Worm (Caenorhabditis elegans) whole organism, young adult: ENCODE data around the gene F45E1.1.
A peak's percentile ranks its signal among the peaks of the same experiment; 100 is the strongest.

Experiments
- B0261.1 ChIP-seq: sonication (generic microtip); optimal IDR thresholded peaks from 2 replicates; lab custom pipeline; 2016; ENCODE audit warnings: mild to moderate bottlenecking, missing genetic modification characterization, moderate library complexity, missing compliant biosample characterization
- F22D6.2 ChIP-seq: sonication (generic microtip); optimal IDR thresholded peaks from 2 replicates; lab custom pipeline; 2016; ENCODE audit warnings: mild to moderate bottlenecking, missing genetic modification characterization, missing compliant biosample characterization
- F57A8.1 ChIP-seq: fragments of 200-800 bp; sonication (Bioruptor generic); optimal IDR thresholded peaks from 2 replicates; lab custom pipeline; 2018; ENCODE audit warnings: mild to moderate bottlenecking, missing genetic modification characterization, moderate library complexity, missing compliant biosample characterization
- K12H6.12 ChIP-seq: fragments of 200-800 bp; sonication (Bioruptor generic); optimal IDR thresholded peaks from 2 replicates; lab custom pipeline; 2018; ENCODE audit warnings: mild to moderate bottlenecking, missing genetic modification characterization, missing compliant biosample characterization
- Y53F4B.3 ChIP-seq: fragments of 200-800 bp; sonication (Bioruptor generic); IDR thresholded peaks from 2 replicates; pipeline ENCODE4 v1.3.6; 2022; ENCODE audit warnings: missing genetic modification reagents, missing genetic modification characterization, missing compliant biosample characterization
- Y67H2A.10 ChIP-seq: fragments of 200-800 bp; sonication (Bioruptor generic); conservative IDR thresholded peaks from 2 replicates; pipeline ENCODE4 v1.3.6; 2022; ENCODE audit warnings: missing genetic modification reagents, missing genetic modification characterization, missing compliant biosample characterization
- Y79H2A.3 ChIP-seq: fragments of 200-800 bp; sonication (Bioruptor generic); conservative IDR thresholded peaks from 2 replicates; pipeline ENCODE4 v1.3.6; 2022; ENCODE audit warnings: missing genetic modification reagents, missing genetic modification characterization, missing compliant biosample characterization
- Y95B8A.8 ChIP-seq: fragments of 200-800 bp; sonication (Bioruptor generic); IDR thresholded peaks from 2 replicates; pipeline ENCODE4 v1.3.6; 2022; ENCODE audit warnings: missing genetic modification reagents, missing genetic modification characterization, missing compliant biosample characterization
- ama-1 ChIP-seq, 3 experiments: fragments of 150-350 bp in 1 of 3; sonication (generic microtip) in 2 of 3; optimal IDR thresholded peaks; 2 replicates each; lab custom pipeline; 2014 to 2018; ENCODE audit warnings: missing biosample characterization in 2 of 3, missing genetic modification characterization in 2 of 3, missing genetic modification reagents in 2 of 3
- atf-7 ChIP-seq: sonication (generic microtip); optimal IDR thresholded peaks from 2 replicates; lab custom pipeline; 2017; ENCODE audit warnings: mild to moderate bottlenecking, missing genetic modification characterization, missing compliant biosample characterization
- bed-2 ChIP-seq: fragments of 200-800 bp; sonication (Bioruptor generic); IDR thresholded peaks from 2 replicates; pipeline ENCODE4 v1.3.6; 2022; ENCODE audit warnings: missing genetic modification reagents, missing genetic modification characterization, missing compliant biosample characterization
- cebp-1 ChIP-seq, 2 experiments: fragments of 200-800 bp in 1 of 2; sonication (Bioruptor generic) in 1 of 2; sonication (generic microtip) in 1 of 2; IDR thresholded peaks in 1 of 2; optimal IDR thresholded peaks in 1 of 2; 2 replicates each; pipeline versions ENCODE4 v1.3.6 to Lab custom; 2017 to 2022; ENCODE audit warnings: missing compliant biosample characterization in 2 of 2, missing genetic modification characterization in 2 of 2, mild to moderate bottlenecking in 1 of 2, missing genetic modification reagents in 1 of 2, moderate library complexity in 1 of 2
- ceh-27 ChIP-seq: fragments of 200-800 bp; sonication (Bioruptor generic); optimal IDR thresholded peaks from 2 replicates; lab custom pipeline; 2018; ENCODE audit warnings: mild to moderate bottlenecking, missing genetic modification characterization, moderate library complexity, missing compliant biosample characterization
- die-1 ChIP-seq: sonication (generic microtip); optimal IDR thresholded peaks from 2 replicates; lab custom pipeline; 2016; ENCODE audit warnings: missing genotype, mild to moderate bottlenecking, missing genetic modification characterization, missing compliant biosample characterization
- dox-1 ChIP-seq: fragments of 200-800 bp; sonication (Bioruptor generic); IDR thresholded peaks from 2 replicates; pipeline ENCODE4 v1.3.6; 2022; ENCODE audit warnings: missing genetic modification reagents, missing genetic modification characterization, missing compliant biosample characterization
- dpl-1 ChIP-seq: fragments of 150-350 bp; optimal IDR thresholded peaks from 2 replicates; lab custom pipeline; 2014; ENCODE audit warnings: missing biosample characterization, missing genetic modification reagents, missing genetic modification characterization
- ekl-4 ChIP-seq: fragments of 200-800 bp; sonication (Bioruptor generic); IDR thresholded peaks from 2 replicates; pipeline ENCODE4 v1.3.6; 2022; ENCODE audit warnings: missing genetic modification reagents, missing genetic modification characterization, missing compliant biosample characterization
- ets-4 ChIP-seq: fragments of 200-800 bp; sonication (Bioruptor generic); optimal IDR thresholded peaks from 2 replicates; lab custom pipeline; 2018; ENCODE audit warnings: mild to moderate bottlenecking, missing genetic modification characterization, missing compliant biosample characterization
- hmg-20 ChIP-seq: fragments of 200-800 bp; sonication (Bioruptor generic); IDR thresholded peaks from 2 replicates; pipeline ENCODE4 v1.3.6; 2022; ENCODE audit warnings: missing genetic modification reagents, missing genetic modification characterization, missing compliant biosample characterization
- hsf-1 ChIP-seq: fragments of 200-800 bp; sonication (Bioruptor generic); IDR thresholded peaks from 2 replicates; pipeline ENCODE4 v1.3.6; 2022; ENCODE audit warnings: missing genetic modification reagents, missing genetic modification characterization, missing compliant biosample characterization
- let-607 ChIP-seq, 2 experiments: fragments of 200-800 bp in 1 of 2; sonication (Bioruptor generic) in 1 of 2; sonication (generic microtip) in 1 of 2; optimal IDR thresholded peaks; 2 replicates each; lab custom pipeline; 2016 to 2018; ENCODE audit warnings: mild to moderate bottlenecking in 2 of 2, missing compliant biosample characterization in 2 of 2, missing genetic modification characterization in 2 of 2, moderate library complexity in 2 of 2, missing genotype in 1 of 2
- lin-26 ChIP-seq: fragments of 200-800 bp; sonication (Bioruptor generic); IDR thresholded peaks from 2 replicates; pipeline ENCODE4 v1.3.6; 2022; ENCODE audit warnings: missing genetic modification reagents, missing genetic modification characterization, missing compliant biosample characterization
- lin-35 ChIP-seq, 3 experiments: fragments of 150-350 bp in 2 of 3; sonication (generic microtip) in 1 of 3; optimal IDR thresholded peaks; 2 replicates each; lab custom pipeline; 2014 to 2018; ENCODE audit warnings: missing biosample characterization in 3 of 3, missing genetic modification characterization in 3 of 3, missing genetic modification reagents in 3 of 3
- lin-40 ChIP-seq: sonication (generic microtip); optimal IDR thresholded peaks from 2 replicates; lab custom pipeline; 2016; ENCODE audit warnings: missing genetic modification characterization, mild to moderate bottlenecking, missing compliant biosample characterization, missing genotype, missing genetic modification reagents
- lin-54 ChIP-seq: fragments of 200-800 bp; sonication (Bioruptor generic); optimal IDR thresholded peaks from 2 replicates; lab custom pipeline; 2018; ENCODE audit warnings: mild to moderate bottlenecking, missing genetic modification characterization, missing compliant biosample characterization
- lsl-1 ChIP-seq: fragments of 200-800 bp; sonication (Bioruptor generic); optimal IDR thresholded peaks from 2 replicates; lab custom pipeline; 2018; ENCODE audit warnings: mild to moderate bottlenecking, missing genetic modification characterization, moderate library complexity, missing compliant biosample characterization
- madf-10 ChIP-seq: sonication (generic microtip); optimal IDR thresholded peaks from 2 replicates; lab custom pipeline; 2016; ENCODE audit warnings: mild to moderate bottlenecking, missing genetic modification characterization, missing compliant biosample characterization
- mxl-1 ChIP-seq: sonication (generic microtip); optimal IDR thresholded peaks from 2 replicates; lab custom pipeline; 2016; ENCODE audit warnings: missing genetic modification characterization, missing compliant biosample characterization
- nfyb-1 ChIP-seq: fragments of 200-800 bp; sonication (Bioruptor generic); IDR thresholded peaks from 2 replicates; pipeline ENCODE4 v1.3.6; 2022; ENCODE audit warnings: missing genetic modification reagents, missing genetic modification characterization, missing compliant biosample characterization
- nhr-80 ChIP-seq: sonication (generic microtip); optimal IDR thresholded peaks from 2 replicates; lab custom pipeline; 2016; ENCODE audit warnings: missing genetic modification characterization, missing compliant biosample characterization
- nhr-90 ChIP-seq: sonication (generic microtip); optimal IDR thresholded peaks from 2 replicates; lab custom pipeline; 2016; ENCODE audit warnings: missing genotype, mild to moderate bottlenecking, missing genetic modification characterization, missing compliant biosample characterization
- pbrm-1 ChIP-seq: fragments of 200-800 bp; sonication (Bioruptor generic); IDR thresholded peaks from 2 replicates; pipeline ENCODE4 v1.3.6; 2022; ENCODE audit warnings: missing genetic modification reagents, missing genetic modification characterization, missing compliant biosample characterization
- pha-4 ChIP-seq: fragments of 150-350 bp; sonication (generic microtip); optimal IDR thresholded peaks from 2 replicates; lab custom pipeline; 2014; ENCODE audit warnings: missing biosample characterization, missing genetic modification reagents, missing genetic modification characterization
- repo-1 ChIP-seq: sonication (generic microtip); optimal IDR thresholded peaks from 2 replicates; lab custom pipeline; 2017; ENCODE audit warnings: mild to moderate bottlenecking, missing genetic modification characterization, missing compliant biosample characterization
- rpc-1 ChIP-seq, 2 experiments: fragments of 150-350 bp in 1 of 2; sonication (generic microtip) in 1 of 2; optimal IDR thresholded peaks; 2 replicates each; lab custom pipeline; 2014 to 2018; ENCODE audit warnings: missing biosample characterization in 1 of 2, missing genetic modification characterization in 1 of 2, missing genetic modification reagents in 1 of 2, missing genotype in 1 of 2
- sptf-2 ChIP-seq: fragments of 200-800 bp; sonication (Bioruptor generic); optimal IDR thresholded peaks from 2 replicates; lab custom pipeline; 2018; ENCODE audit warnings: mild to moderate bottlenecking, missing genetic modification characterization, missing compliant biosample characterization
- tbp1 ChIP-seq: fragments of 200-800 bp; sonication (Bioruptor generic); optimal IDR thresholded peaks from 2 replicates; lab custom pipeline; 2018; ENCODE audit warnings: mild to moderate bottlenecking, missing genetic modification characterization, missing compliant biosample characterization
- tlf-1 ChIP-seq: fragments of 200-800 bp; sonication (Bioruptor generic); optimal IDR thresholded peaks from 2 replicates; lab custom pipeline; 2018; ENCODE audit warnings: mild to moderate bottlenecking, missing genetic modification characterization, missing compliant biosample characterization
- xnd-1 ChIP-seq: sonication (generic microtip); optimal IDR thresholded peaks from 2 replicates; lab custom pipeline; 2016; ENCODE audit warnings: missing genotype, missing genetic modification reagents, missing genetic modification characterization, missing compliant biosample characterization
- zfh-2 ChIP-seq: fragments of 200-800 bp; sonication (Bioruptor generic); conservative IDR thresholded peaks from 2 replicates; pipeline ENCODE4 v1.3.6; 2022; ENCODE audit warnings: missing genetic modification reagents, missing genetic modification characterization, missing compliant biosample characterization
- zim-3 ChIP-seq: sonication (generic microtip); optimal IDR thresholded peaks from 2 replicates; lab custom pipeline; 2017; ENCODE audit warnings: mild to moderate bottlenecking, missing genetic modification characterization, moderate library complexity, missing compliant biosample characterization
- ztf-18 ChIP-seq: sonication (generic microtip); optimal IDR thresholded peaks from 2 replicates; lab custom pipeline; 2016; ENCODE audit warnings: missing genotype, mild to moderate bottlenecking, missing genetic modification characterization, missing compliant biosample characterization
- ztf-22 ChIP-seq: fragments of 200-800 bp; sonication (Bioruptor generic); optimal IDR thresholded peaks from 2 replicates; lab custom pipeline; 2018; ENCODE audit warnings: mild to moderate bottlenecking, missing genetic modification characterization, moderate library complexity, missing compliant biosample characterization
- ztf-25 ChIP-seq: fragments of 200-800 bp; sonication (Bioruptor generic); IDR thresholded peaks from 2 replicates; pipeline ENCODE4 v1.3.6; 2022; ENCODE audit warnings: missing genetic modification reagents, missing genetic modification characterization, missing compliant biosample characterization
- ztf-26 ChIP-seq: sonication (generic microtip); optimal IDR thresholded peaks from 2 replicates; lab custom pipeline; 2017; ENCODE audit warnings: missing genetic modification characterization, missing compliant biosample characterization

Gene F45E1.1

DNA sequence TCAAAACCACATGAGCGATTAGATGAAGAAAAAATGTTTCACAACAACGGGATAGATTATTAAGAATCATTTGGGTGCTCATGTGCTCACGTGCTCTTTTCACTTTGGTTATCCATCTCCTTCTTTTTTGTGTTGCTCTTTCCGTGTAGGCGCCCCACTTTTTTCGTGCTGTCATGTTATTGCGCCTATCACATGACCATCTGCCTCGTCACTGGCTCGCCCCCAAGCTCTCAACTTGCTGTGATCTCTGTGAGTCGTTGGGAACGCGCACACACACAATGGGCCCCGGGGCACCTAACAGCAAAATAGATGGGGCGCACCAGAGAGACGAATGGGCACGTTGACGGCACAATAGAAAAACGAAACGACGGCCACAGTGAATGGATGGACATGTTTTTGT is 18.1 kb downstream of the F45E1.1 start (continued):
- TF ChIP-seq Y53F4B.3 (GFP tag; lab: Robert Waterston, UW) (no peak), Y67H2A.10 (GFP tag; lab: Robert Waterston, UW) (0 out of 2 replicates have a peak, but pooled peaks have one; percentile 14), nhr-80 (tag; lab: Kevin White, UChicago) (peak; percentile 33), cebp-1 (GFP tag; IDR thresholded peaks at IDR 0.05; lab: Robert Waterston, UW) (peak; percentile 28; the same call in 1 of the 2 replicates), cebp-1 (tag; optimal IDR thresholded peaks at IDR 0.05; lab: Kevin White, UChicago) (peak; percentile 93), F57A8.1 (GFP tag; lab: Kevin White, UChicago) (no peak), ztf-26 (peak; percentile 7), lin-26 (GFP tag; lab: Robert Waterston, UW) (peak; percentile 37; the same call in 1 of the 2 replicates), sptf-2 (GFP tag; lab: Kevin White, UChicago) (no peak), F22D6.2 (tag; lab: Kevin White, UChicago) (no peak), lin-40 (tag; lab: Kevin White, UChicago) (peak; percentile 67), let-607 (tag; optimal IDR thresholded peaks at IDR 0.05; lab: Kevin White, UChicago) (peak; percentile 10 to 25), hsf-1 (GFP tag; lab: Robert Waterston, UW) (peak; percentile 47; the same call in 1 of the 2 replicates), ceh-27 (GFP tag; lab: Kevin White, UChicago) (peak; percentile 33), rpc-1 (optimal IDR thresholded peaks at IDR 0.05; lab: Kevin White, UChicago) (no peak), rpc-1 (tag; optimal IDR thresholded peaks at IDR 0.05; lab: Kevin White, UChicago) (no peak), ekl-4 (peak; percentile 61), ztf-18 (tag; lab: Kevin White, UChicago) (peak; percentile 52), pbrm-1 (GFP tag; lab: Robert Waterston, UW) (peak; percentile 54; the same call in 1 of the 2 replicates), zim-3 (tag; lab: Kevin White, UChicago) (peak; percentile 44), lsl-1 (no peak), die-1 (tag; lab: Kevin White, UChicago) (no peak), lin-35 (GFP tag; optimal IDR thresholded peaks at IDR 0.05; lab: Kevin White, UChicago) (peak in 1 of 3 experiments; percentile 71), ztf-25 (GFP tag; lab: Robert Waterston, UW) (0 out of 2 replicates have a peak, but pooled peaks have one; percentile 42), dpl-1 (GFP tag; lab: Kevin White, UChicago) (no peak)

DNA sequence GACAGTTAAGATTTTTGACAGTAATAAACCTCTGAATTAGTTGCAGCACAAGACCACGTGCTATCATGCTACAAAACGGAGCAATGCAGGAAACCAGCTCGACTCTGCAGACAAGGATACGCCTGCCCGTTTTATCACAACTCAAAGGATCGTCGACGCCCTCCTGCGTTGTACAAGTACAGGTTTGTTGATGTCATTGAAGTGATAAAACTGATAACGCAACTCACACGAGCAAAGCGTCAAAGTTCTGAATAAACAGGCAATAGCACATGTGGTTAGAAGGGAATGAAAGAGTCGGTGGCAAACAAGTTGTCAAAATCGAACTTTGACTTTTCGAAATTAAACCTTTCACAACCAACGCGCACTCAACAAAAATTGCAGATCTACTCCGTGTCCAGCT is 19.2 kb downstream of the F45E1.1 start:
- 0 out of 2 replicates have a peak, but pooled peaks have one; percentile 35 for TF ChIP-seq dox-1
- peak; percentile 38 for TF ChIP-seq atf-7 (tag; lab: Kevin White, UChicago)
- TF ChIP-seq pha-4 (tag; lab: Kevin White, UChicago) = peak; percentile 90
- no peak for TF ChIP-seq ama-1 (optimal IDR thresholded peaks at IDR 0.05; lab: Kevin White, UChicago)
- TF ChIP-seq ama-1 (GFP tag; optimal IDR thresholded peaks at IDR 0.05; lab: Kevin White, UChicago) = no peak
- no peak for TF ChIP-seq bed-2 (GFP tag; lab: Robert Waterston, UW)
- peak; percentile 64; the same call in 1 of the 2 replicates for TF ChIP-seq nfyb-1 (GFP tag; lab: Robert Waterston, UW)
- peak; percentile 73 for TF ChIP-seq nhr-80 (tag; lab: Kevin White, UChicago)
- no peak for TF ChIP-seq madf-10 (tag; lab: Kevin White, UChicago)
- peak; percentile 3 for TF ChIP-seq repo-1 (tag; lab: Kevin White, UChicago)
- TF ChIP-seq ceh-27 (GFP tag; lab: Kevin White, UChicago) = no peak
- TF ChIP-seq zfh-2 = no peak
- peak; percentile 37 for TF ChIP-seq tlf-1
- TF ChIP-seq xnd-1 (tag; lab: Kevin White, UChicago) = no peak
- TF ChIP-seq ztf-22 (GFP tag; lab: Kevin White, UChicago) = peak; percentile 55
- no peak for TF ChIP-seq mxl-1 (tag; lab: Kevin White, UChicago)
- TF ChIP-seq Y95B8A.8 (GFP tag; lab: Robert Waterston, UW) = 0 out of 2 replicates have a peak, but pooled peaks have one; percentile 5
- no peak for TF ChIP-seq hmg-20 (GFP tag; lab: Robert Waterston, UW)
- peak; percentile 10 for TF ChIP-seq tbp1
- TF ChIP-seq zim-3 (tag; lab: Kevin White, UChicago) = no peak
- peak; percentile 42 for TF ChIP-seq nhr-90 (tag; lab: Kevin White, UChicago)
- no peak for TF ChIP-seq B0261.1 (tag; lab: Kevin White, UChicago)
- peak; percentile 19 for TF ChIP-seq lin-54 (GFP tag; lab: Kevin White, UChicago)
- no peak for TF ChIP-seq K12H6.12
- TF ChIP-seq cebp-1 (GFP tag; IDR thresholded peaks at IDR 0.05; lab: Robert Waterston, UW) = no peak
- peak; percentile 59 for TF ChIP-seq cebp-1 (tag; optimal IDR thresholded peaks at IDR 0.05; lab: Kevin White, UChicago)
- TF ChIP-seq Y79H2A.3 (GFP tag; lab: Robert Waterston, UW) = no peak
- TF ChIP-seq ets-4 (GFP tag; lab: Kevin White, UChicago) = peak; percentile 42
- TF ChIP-seq pbrm-1 (GFP tag; lab: Robert Waterston, UW) = 0 out of 2 replicates have a peak, but pooled peaks have one; percentile 10
